Fruit fly (Drosophila melanogaster) whole organism, embryonic: ENCODE results near the gene CG12594.

Experiments used
- CG10274 ChIP-seq: fragments of 200-800 bp; sonication (Bioruptor generic); optimal IDR thresholded peaks from 3 replicates; lab custom pipeline; 2017; ENCODE audit warnings: missing biosample characterization, mild to moderate bottlenecking, missing genetic modification characterization
- CG10431 ChIP-seq: fragments of 200-800 bp; sonication (Bioruptor generic); optimal IDR thresholded peaks from 3 replicates; lab custom pipeline; 2018; ENCODE audit warnings: missing biosample characterization, mild to moderate bottlenecking, missing genetic modification characterization
- CG16863 ChIP-seq: fragments of 200-800 bp; sonication (Bioruptor generic); optimal IDR thresholded peaks from 3 replicates; lab custom pipeline; 2016; ENCODE audit warnings: missing biosample characterization, missing genetic modification characterization
- CG17829 ChIP-seq: fragments of 200-800 bp; optimal IDR thresholded peaks from 2 replicates; lab custom pipeline; 2019; ENCODE audit warnings: missing biosample characterization, mild to moderate bottlenecking, missing genetic modification characterization, moderate library complexity
- CG3407 ChIP-seq: fragments of 200-800 bp; sonication (Bioruptor generic); optimal IDR thresholded peaks from 2 replicates; lab custom pipeline; 2018; ENCODE audit warnings: missing biosample characterization, mild to moderate bottlenecking, missing genetic modification characterization
- CG6175 ChIP-seq: fragments of 200-800 bp; sonication (Bioruptor generic); IDR thresholded peaks from 3 replicates; pipeline ENCODE4 v1.3.6; 2022; ENCODE audit warnings: missing biosample characterization, missing genetic modification characterization
- CG9609 ChIP-seq: fragments of 200-800 bp; sonication (Bioruptor generic); optimal IDR thresholded peaks from 3 replicates; lab custom pipeline; 2016; ENCODE audit warnings: missing biosample characterization, missing genetic modification characterization
- ase ChIP-seq: fragments of 200-800 bp; sonication (Bioruptor generic); IDR thresholded peaks from 3 replicates; pipeline ENCODE4 v1.3.6; 2022; ENCODE audit warnings: missing biosample characterization, missing genetic modification characterization
- h ChIP-seq: fragments of >200 bp; optimal IDR thresholded peaks from 2 replicates; lab custom pipeline; 2017
- pan ChIP-seq, 4 experiments: fragments of >200 bp in 3 of 4; fragments of 200-800 bp in 1 of 4; sonication (Bioruptor generic) in 1 of 4; optimal IDR thresholded peaks in 3 of 4; IDR thresholded peaks in 1 of 4; 2 replicates each; pipeline versions ENCODE4 v1.3.6 to Lab custom; 2017 to 2022; ENCODE audit warnings: missing biosample characterization in 2 of 4, missing genetic modification characterization in 2 of 4, mixed read lengths in 1 of 4
- psq ChIP-seq: fragments of 200-800 bp; sonication (Bioruptor generic); optimal IDR thresholded peaks from 2 replicates; lab custom pipeline; 2017; ENCODE audit warnings: missing biosample characterization, missing genetic modification characterization

dm6 chr3R:11762500-11762899 lies 41.0 kb downstream of the CG12594 start:
- TF ChIP-seq CG10431 (GFP tag; lab: Kevin White, UChicago) (no peak), CG16863 (no peak), psq (no peak), CG3407 (GFP tag; lab: Kevin White, UChicago) (no peak), pan (optimal IDR thresholded peaks at IDR 0.05; lab: Kevin White, UChicago) (no peak), pan (GFP tag; optimal IDR thresholded peaks at IDR 0.05 in 1 of 2, IDR thresholded peaks at IDR 0.05 in 1 of 2) (no peak), CG10274 (GFP tag; lab: Kevin White, UChicago) (no peak), CG17829 (no peak), ase (no peak), CG9609 (no peak), h (lab: Kevin White, UChicago) (no peak), CG6175 (no peak)
